Worm (Caenorhabditis elegans) whole organism, L2 larva: ENCODE results near the gene Y119D3B.12.

ENCODE experiments used
- ama-1 ChIP-seq: fragments of 150-350 bp; optimal IDR thresholded peaks from 2 replicates; lab custom pipeline; 2018; ENCODE audit warnings: inconsistent platforms
- lin-39 ChIP-seq: fragments of 150-350 bp; optimal IDR thresholded peaks from 2 replicates; lab custom pipeline; 2014; ENCODE audit warnings: missing biosample characterization, missing genetic modification reagents, missing genetic modification characterization
- mdl-1 ChIP-seq, 2 experiments: fragments of 150-350 bp in 1 of 2; sonication (generic microtip) in 1 of 2; optimal IDR thresholded peaks; 2 replicates each; lab custom pipeline; 2017; ENCODE audit warnings: missing biosample characterization in 2 of 2, missing genetic modification characterization in 2 of 2
- nhr-6 ChIP-seq: fragments of 150-350 bp; optimal IDR thresholded peaks from 2 replicates; lab custom pipeline; 2014; ENCODE audit warnings: missing biosample characterization, missing genetic modification characterization
- sma-3 ChIP-seq: sonication (generic microtip); optimal IDR thresholded peaks from 2 replicates; lab custom pipeline; 2016; ENCODE audit warnings: missing genetic modification reagents, missing genetic modification characterization, missing compliant biosample characterization
- unc-39 ChIP-seq: fragments of 150-350 bp; optimal IDR thresholded peaks from 2 replicates; lab custom pipeline; 2014; ENCODE audit warnings: missing biosample characterization, missing genetic modification characterization

ce11 chrIII:1225116-1225515, 22.8 kb downstream of the Y119D3B.12 start:
- TF ChIP-seq lin-39 (tag; lab: Kevin White, UChicago) (no peak), sma-3 (GFP tag; lab: Kevin White, UChicago) (no peak), ama-1 (lab: Kevin White, UChicago) (no peak), mdl-1 (tag; optimal IDR thresholded peaks at IDR 0.05; lab: Kevin White, UChicago) (no peak), unc-39 (tag; lab: Kevin White, UChicago) (no peak), nhr-6 (no peak)
